Worm (Caenorhabditis elegans) whole organism, L4/young adult: ENCODE measurements around the gene Y17D7C.1.

Source experiments
- W03F9.2 ChIP-seq: fragments of 150-350 bp; optimal IDR thresholded peaks from 2 replicates; lab custom pipeline; 2014; ENCODE audit warnings: missing biosample characterization, missing genetic modification characterization
- dao-5 ChIP-seq: sonication (generic microtip); optimal IDR thresholded peaks from 2 replicates; lab custom pipeline; 2016; ENCODE audit warnings: missing genotype, missing genetic modification characterization, moderate library complexity, missing compliant biosample characterization

- TF ChIP-seq dao-5 (tag; lab: Kevin White, UChicago) (no peak), W03F9.2 (tag; lab: Kevin White, UChicago) (no peak)
Observed at ce11 chrV:18750445-18750844, 44.1 kb downstream of the Y17D7C.1 start, which contains the start of the genes F11D11.21 and F11D11.12.
